Worm (Caenorhabditis elegans) whole organism, late embryonic: ENCODE results near the gene M199.8.

Experiments
- C08G9.2 ChIP-seq: sonication (generic microtip); optimal IDR thresholded peaks from 2 replicates; lab custom pipeline; 2016; ENCODE audit warnings: mild to moderate bottlenecking, missing genetic modification characterization, moderate library complexity, missing compliant biosample characterization
- K02D7.2 ChIP-seq: sonication (generic microtip); optimal IDR thresholded peaks from 2 replicates; lab custom pipeline; 2017; ENCODE audit warnings: mild to moderate bottlenecking, missing genetic modification characterization, missing compliant biosample characterization
- Y22D7AL.16 ChIP-seq: sonication (generic microtip); optimal IDR thresholded peaks from 2 replicates; lab custom pipeline; 2016; ENCODE audit warnings: missing genetic modification characterization, missing compliant biosample characterization
- ama-1 ChIP-seq: fragments of 150-350 bp; optimal IDR thresholded peaks from 2 replicates; lab custom pipeline; 2014
- ceh-18 ChIP-seq: sonication (generic microtip); optimal IDR thresholded peaks from 2 replicates; lab custom pipeline; 2016; ENCODE audit warnings: missing genetic modification characterization, missing compliant biosample characterization
- ceh-19 ChIP-seq: fragments of 200-800 bp; sonication (Bioruptor generic); optimal IDR thresholded peaks from 2 replicates; lab custom pipeline; 2018; ENCODE audit warnings: mild to moderate bottlenecking, missing genetic modification characterization, missing compliant biosample characterization
- ceh-2 ChIP-seq: sonication (generic microtip); optimal IDR thresholded peaks from 2 replicates; lab custom pipeline; 2016; ENCODE audit warnings: missing genotype, missing genetic modification characterization, missing compliant biosample characterization
- ceh-22 ChIP-seq: sonication (generic microtip); optimal IDR thresholded peaks from 2 replicates; lab custom pipeline; 2017; ENCODE audit warnings: missing biosample characterization, missing genetic modification characterization
- ceh-24 ChIP-seq: sonication (generic microtip); optimal IDR thresholded peaks from 2 replicates; lab custom pipeline; 2016; ENCODE audit warnings: mild to moderate bottlenecking, missing genetic modification characterization, missing compliant biosample characterization
- ceh-30 ChIP-seq: fragments of 150-350 bp; optimal IDR thresholded peaks from 2 replicates; lab custom pipeline; 2014; ENCODE audit warnings: missing biosample characterization, missing genetic modification characterization
- ceh-31 ChIP-seq: sonication (generic microtip); optimal IDR thresholded peaks from 2 replicates; lab custom pipeline; 2016; ENCODE audit warnings: missing genetic modification characterization, missing compliant biosample characterization
- ceh-34 ChIP-seq: sonication (generic microtip); optimal IDR thresholded peaks from 2 replicates; lab custom pipeline; 2016; ENCODE audit warnings: mild to moderate bottlenecking, missing genetic modification characterization, missing compliant biosample characterization
- ceh-48 ChIP-seq: sonication (generic microtip); optimal IDR thresholded peaks from 2 replicates; lab custom pipeline; 2016; ENCODE audit warnings: missing genetic modification characterization, inconsistent platforms, missing compliant biosample characterization
- ceh-6 ChIP-seq: fragments of 200-800 bp; sonication (Bioruptor generic); optimal IDR thresholded peaks from 2 replicates; lab custom pipeline; 2018; ENCODE audit warnings: mild to moderate bottlenecking, missing genetic modification characterization, missing compliant biosample characterization
- ceh-9 ChIP-seq: sonication (generic microtip); optimal IDR thresholded peaks from 2 replicates; lab custom pipeline; 2016; ENCODE audit warnings: mild to moderate bottlenecking, missing genetic modification characterization, inconsistent platforms, missing compliant biosample characterization
- dmd-4 ChIP-seq: sonication (generic microtip); optimal IDR thresholded peaks from 2 replicates; lab custom pipeline; 2016; ENCODE audit warnings: borderline replicate concordance, missing genetic modification characterization, missing compliant biosample characterization
- dve-1 ChIP-seq: sonication (generic microtip); optimal IDR thresholded peaks from 2 replicates; lab custom pipeline; 2017; ENCODE audit warnings: antibody characterized with exemption, mild to moderate bottlenecking, missing genetic modification characterization, missing compliant biosample characterization
- elt-4 ChIP-seq: sonication (generic microtip); optimal IDR thresholded peaks from 2 replicates; lab custom pipeline; 2016; ENCODE audit warnings: missing genetic modification characterization, missing compliant biosample characterization
- ets-4 ChIP-seq: sonication (generic microtip); optimal IDR thresholded peaks from 2 replicates; lab custom pipeline; 2016; ENCODE audit warnings: missing genetic modification characterization, missing compliant biosample characterization
- eyg-1 ChIP-seq: sonication (generic microtip); optimal IDR thresholded peaks from 2 replicates; lab custom pipeline; 2016; ENCODE audit warnings: missing genotype, missing genetic modification characterization, missing compliant biosample characterization
- gmeb-2 ChIP-seq: sonication (generic microtip); optimal IDR thresholded peaks from 2 replicates; lab custom pipeline; 2016; ENCODE audit warnings: missing genetic modification characterization, inconsistent platforms, missing compliant biosample characterization
- hlh-13 ChIP-seq: fragments of 200-800 bp; sonication (Bioruptor generic); optimal IDR thresholded peaks from 2 replicates; lab custom pipeline; 2018; ENCODE audit warnings: mild to moderate bottlenecking, missing genetic modification characterization, missing compliant biosample characterization
- hlh-30 ChIP-seq: sonication (generic microtip); optimal IDR thresholded peaks from 2 replicates; lab custom pipeline; 2017; ENCODE audit warnings: antibody characterized with exemption, missing genetic modification characterization, missing compliant biosample characterization; ENCODE audit not compliant: insufficient read depth
- hlh-8 ChIP-seq: sonication (generic microtip); optimal IDR thresholded peaks from 2 replicates; lab custom pipeline; 2016; ENCODE audit warnings: missing genotype, missing genetic modification characterization, missing compliant biosample characterization
- lin-11 ChIP-seq: fragments of 200-800 bp; sonication (Bioruptor generic); optimal IDR thresholded peaks from 2 replicates; lab custom pipeline; 2018; ENCODE audit warnings: mild to moderate bottlenecking, missing genetic modification characterization, missing compliant biosample characterization
- madf-2 ChIP-seq: sonication (generic microtip); optimal IDR thresholded peaks from 2 replicates; lab custom pipeline; 2017; ENCODE audit warnings: missing genetic modification characterization, missing compliant biosample characterization
- mec-3 ChIP-seq: sonication (generic microtip); optimal IDR thresholded peaks from 2 replicates; lab custom pipeline; 2016; ENCODE audit warnings: borderline replicate concordance, missing genetic modification characterization, missing compliant biosample characterization
- nfya-1 ChIP-seq: sonication (generic microtip); optimal IDR thresholded peaks from 2 replicates; lab custom pipeline; 2017; ENCODE audit warnings: missing genetic modification characterization, mild to moderate bottlenecking, missing compliant biosample characterization, antibody characterized with exemption, moderate library complexity
- nhr-11 ChIP-seq: fragments of 150-350 bp; optimal IDR thresholded peaks from 2 replicates; lab custom pipeline; 2014; ENCODE audit warnings: missing biosample characterization, missing genetic modification characterization
- npax-4 ChIP-seq: sonication (generic microtip); optimal IDR thresholded peaks from 2 replicates; lab custom pipeline; 2016; ENCODE audit warnings: missing genetic modification characterization, missing compliant biosample characterization
- pag-3 ChIP-seq: sonication (generic microtip); optimal IDR thresholded peaks from 2 replicates; lab custom pipeline; 2016; ENCODE audit warnings: missing compliant biosample characterization, missing genetic modification characterization, borderline replicate concordance
- pax-1 ChIP-seq: fragments of 150-350 bp; optimal IDR thresholded peaks from 2 replicates; lab custom pipeline; 2014; ENCODE audit warnings: missing biosample characterization, missing genetic modification characterization
- pha-4 ChIP-seq: fragments of 150-350 bp; optimal IDR thresholded peaks from 2 replicates; lab custom pipeline; 2018; ENCODE audit warnings: missing biosample characterization, missing genetic modification reagents, missing genetic modification characterization
- pqm-1 ChIP-seq: sonication (generic microtip); optimal IDR thresholded peaks from 2 replicates; lab custom pipeline; 2016; ENCODE audit warnings: missing genetic modification characterization, missing compliant biosample characterization
- pros-1 ChIP-seq: fragments of 150-350 bp; optimal IDR thresholded peaks from 2 replicates; lab custom pipeline; 2014; ENCODE audit warnings: missing biosample characterization, missing genetic modification reagents, missing genetic modification characterization
- sox-2 ChIP-seq: fragments of 200-800 bp; sonication (Bioruptor generic); IDR thresholded peaks from 2 replicates; pipeline ENCODE4 v1.3.6; 2022; ENCODE audit warnings: missing genetic modification reagents, missing genetic modification characterization, missing compliant biosample characterization
- tbx-2 ChIP-seq: sonication (generic microtip); optimal IDR thresholded peaks from 2 replicates; lab custom pipeline; 2016; ENCODE audit warnings: missing genetic modification characterization, missing compliant biosample characterization
- unc-3 ChIP-seq, 2 experiments: fragments of 200-800 bp in 1 of 2; sonication (Bioruptor generic) in 1 of 2; sonication (generic microtip) in 1 of 2; conservative IDR thresholded peaks in 1 of 2; optimal IDR thresholded peaks in 1 of 2; 2 replicates each; pipeline versions ENCODE4 v1.3.6 to Lab custom; 2016 to 2022; ENCODE audit warnings: missing compliant biosample characterization in 2 of 2, missing genetic modification characterization in 2 of 2, missing genetic modification reagents in 1 of 2
- unc-42 ChIP-seq: sonication (generic microtip); optimal IDR thresholded peaks from 2 replicates; lab custom pipeline; 2016; ENCODE audit warnings: missing genotype, missing genetic modification characterization, missing compliant biosample characterization
- unc-55 ChIP-seq: sonication (generic microtip); optimal IDR thresholded peaks from 2 replicates; lab custom pipeline; 2017; ENCODE audit warnings: missing biosample characterization, missing genetic modification reagents, missing genetic modification characterization
- zip-5 ChIP-seq: sonication (generic microtip); optimal IDR thresholded peaks from 2 replicates; lab custom pipeline; 2016; ENCODE audit warnings: missing genetic modification characterization, missing compliant biosample characterization

The M199.8 gene

DNA sequence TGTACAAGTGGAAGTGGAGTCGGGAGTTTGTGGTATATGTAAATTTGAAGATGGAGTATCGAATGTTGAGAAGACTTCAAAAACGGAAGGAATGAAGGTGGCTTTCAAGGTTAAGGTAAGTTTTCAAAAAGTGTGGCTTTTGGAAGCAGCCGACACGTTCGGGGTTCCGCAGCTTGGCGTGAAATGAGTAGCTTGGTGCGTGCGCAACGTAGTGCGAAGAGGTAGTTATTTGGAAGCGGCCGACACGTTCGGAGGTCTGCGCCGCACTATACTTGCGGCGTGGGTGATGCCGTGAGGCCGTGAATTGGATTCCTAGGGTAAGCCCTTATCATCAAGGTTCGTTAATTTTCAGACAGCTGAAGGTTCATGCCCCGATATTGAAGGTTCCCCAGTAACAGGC, 13.1 kb downstream of the M199.8 start, which contains the start of gene clec-189:
Gene clec-189, plus strand, starts transcription at position 92 of the 400 bp plus-strand sequence.
- TF ChIP-seq ceh-30 (tag; lab: Kevin White, UChicago), result no peak
- TF ChIP-seq Y22D7AL.16 (tag; lab: Kevin White, UChicago), result no peak
- no peak for TF ChIP-seq ceh-6
- no peak for TF ChIP-seq pros-1 (tag; lab: Kevin White, UChicago)
- no peak for TF ChIP-seq nhr-11 (tag; lab: Kevin White, UChicago)
- no peak for TF ChIP-seq pqm-1
- TF ChIP-seq sox-2 (GFP tag; lab: Robert Waterston, UW), result no peak
- no peak for TF ChIP-seq mec-3 (tag; lab: Kevin White, UChicago)
- no peak for TF ChIP-seq unc-42 (tag; lab: Kevin White, UChicago)
- TF ChIP-seq pax-1 (tag; lab: Kevin White, UChicago), result no peak
- TF ChIP-seq tbx-2 (tag; lab: Kevin White, UChicago), result no peak
- no peak for TF ChIP-seq ceh-9 (tag; lab: Kevin White, UChicago)
- no peak for TF ChIP-seq K02D7.2 (tag; lab: Kevin White, UChicago)
- no peak for TF ChIP-seq ceh-2 (tag; lab: Kevin White, UChicago)
- no peak for TF ChIP-seq pha-4 (tag; lab: Kevin White, UChicago)
- no peak for TF ChIP-seq ceh-34 (tag; lab: Kevin White, UChicago)
- TF ChIP-seq unc-55 (GFP tag; lab: Kevin White, UChicago), result no peak

DNA sequence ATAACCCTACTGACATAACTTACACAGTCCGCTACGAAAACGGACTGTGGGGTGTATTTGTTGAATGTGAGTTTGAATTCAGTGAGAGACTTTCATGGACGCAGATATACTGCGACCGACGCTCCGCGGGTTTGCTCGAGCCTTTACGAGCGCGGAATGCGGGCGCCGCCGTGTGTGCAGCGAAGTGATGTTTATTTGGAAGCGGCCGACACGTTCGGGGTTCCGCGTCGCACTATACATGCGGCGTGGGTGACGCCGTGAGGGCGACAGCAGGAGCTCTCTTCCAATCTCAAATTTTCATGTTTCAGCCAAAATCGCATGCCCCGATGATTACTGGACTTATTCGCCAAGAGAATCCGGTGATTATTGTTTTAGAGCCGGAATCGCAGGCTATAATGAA, 14.5 kb downstream of the M199.8 start:
- TF ChIP-seq ceh-19 (GFP tag; lab: Kevin White, UChicago) (no peak), C08G9.2 (tag; lab: Kevin White, UChicago) (no peak), gmeb-2 (tag; lab: Kevin White, UChicago) (no peak), pag-3 (tag; lab: Kevin White, UChicago) (no peak)

ce11 chrIV:15118390-15118789, 15.4 kb downstream of the M199.8 start, which contains the start of gene M199.136:
M199.136 (plus strand) TSS chrIV:15118690.
- no peak for TF ChIP-seq eyg-1 (tag; lab: Kevin White, UChicago)
- TF ChIP-seq pqm-1, result no peak
- TF ChIP-seq tbx-2 (tag; lab: Kevin White, UChicago), result no peak
- TF ChIP-seq nfya-1 (tag; lab: Kevin White, UChicago), result no peak
- TF ChIP-seq ceh-9 (tag; lab: Kevin White, UChicago), result no peak
- TF ChIP-seq ceh-31 (tag; lab: Kevin White, UChicago), result no peak
- no peak for TF ChIP-seq dmd-4 (tag; lab: Kevin White, UChicago)
- TF ChIP-seq unc-55 (GFP tag; lab: Kevin White, UChicago), result no peak
- no peak for TF ChIP-seq sox-2 (GFP tag; lab: Robert Waterston, UW)
- no peak for TF ChIP-seq madf-2
- TF ChIP-seq ets-4 (tag; lab: Kevin White, UChicago), result no peak
- TF ChIP-seq pag-3 (tag; lab: Kevin White, UChicago), result no peak
- TF ChIP-seq dve-1 (tag; lab: Kevin White, UChicago), result no peak
- no peak for TF ChIP-seq ceh-24 (tag; lab: Kevin White, UChicago)
- no peak for TF ChIP-seq npax-4 (tag; lab: Kevin White, UChicago)
- no peak for TF ChIP-seq hlh-13 (GFP tag; lab: Kevin White, UChicago)

DNA sequence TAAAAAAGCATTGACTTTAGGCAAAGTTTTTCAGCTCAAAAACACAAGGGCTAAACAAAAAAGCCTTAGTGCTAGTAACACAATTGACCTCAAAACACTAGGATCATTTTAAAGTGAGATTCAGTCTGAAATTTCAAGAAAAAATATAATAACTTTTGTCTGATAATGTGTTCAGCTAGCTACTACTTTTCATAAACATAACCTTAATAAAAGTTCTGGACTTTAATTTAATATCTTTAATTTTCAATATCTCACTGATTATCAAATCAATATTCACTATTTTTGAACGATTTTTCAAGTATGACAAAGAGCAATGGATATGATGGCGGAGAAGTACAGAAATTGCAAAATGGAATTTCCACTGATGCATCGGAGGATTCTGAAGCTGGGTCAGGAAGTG, 19.5 kb downstream of the M199.8 start, which contains the start of gene M199.135:
Gene M199.135, plus strand, starts transcription at position 301 of the 400 bp plus-strand sequence.
- TF ChIP-seq unc-3 (GFP tag; conservative IDR thresholded peaks at IDR 0.05; lab: Robert Waterston, UW) (no peak), unc-3 (tag; optimal IDR thresholded peaks at IDR 0.05; lab: Kevin White, UChicago) (no peak), pros-1 (tag; lab: Kevin White, UChicago) (no peak), elt-4 (tag; lab: Kevin White, UChicago) (no peak), lin-11 (tag; lab: Kevin White, UChicago) (no peak), hlh-8 (tag; lab: Kevin White, UChicago) (no peak), ceh-48 (tag; lab: Kevin White, UChicago) (no peak), hlh-30 (tag; lab: Kevin White, UChicago) (no peak), ceh-18 (tag; lab: Kevin White, UChicago) (no peak), zip-5 (tag; lab: Kevin White, UChicago) (no peak), unc-42 (tag; lab: Kevin White, UChicago) (no peak), Y22D7AL.16 (tag; lab: Kevin White, UChicago) (no peak), ama-1 (no peak), hlh-13 (GFP tag; lab: Kevin White, UChicago) (no peak), ceh-22 (tag; lab: Kevin White, UChicago) (no peak)
